Worm (Caenorhabditis elegans): Measurements from ENCODE around the gene dhs-13.

dhs-13 gene

ce11 chrV:1779994-1780393 is 8.5 kb upstream of the dhs-13 start:
- TF ChIP-seq unc-62 (GFP tag; optimal IDR thresholded peaks at IDR 0.05) = no peak

DNA sequence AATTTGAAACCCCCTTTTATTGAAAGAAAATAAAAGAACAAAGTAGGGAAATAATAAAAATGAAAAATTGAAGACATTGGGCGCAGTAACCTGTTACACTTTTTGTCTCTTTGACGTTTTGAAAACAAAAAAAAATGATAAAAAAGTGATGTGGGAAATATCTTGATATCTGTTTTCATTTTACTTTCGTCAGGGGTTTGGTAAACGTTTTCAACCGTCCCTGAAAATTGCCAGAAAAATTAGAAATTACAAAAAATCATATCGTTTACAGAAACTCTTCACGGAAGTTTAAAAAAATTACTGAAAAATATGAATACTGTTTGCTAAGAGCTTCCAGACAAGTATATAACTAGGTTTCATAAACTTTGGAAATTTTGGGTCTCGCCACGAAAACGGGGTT is 7.6 kb upstream of the dhs-13 start, which contains the start of gene F36H9.4:
TSS of gene F36H9.4 (minus strand) at position 101 of the 400 bp plus-strand sequence.
- TF ChIP-seq unc-62 (GFP tag; optimal IDR thresholded peaks at IDR 0.05) = no peak

- no peak for TF ChIP-seq unc-62 (GFP tag; optimal IDR thresholded peaks at IDR 0.05)
Measured at ce11 chrV:1774874-1775589, 3.5 kb upstream of the dhs-13 start, which contains the start of gene F36H9.7. TSS of gene F36H9.7 (minus strand) at chrV:1774924.

- TF ChIP-seq unc-62 (GFP tag; optimal IDR thresholded peaks at IDR 0.05) = no peak
Measured at ce11 chrV:1773120-1773519, 1.6 kb upstream of the dhs-13 start.

- TF ChIP-seq unc-62 (GFP tag; optimal IDR thresholded peaks at IDR 0.05) = no peak
Measured at ce11 chrV:1767427-1767826, 4.1 kb downstream of the dhs-13 start.

DNA sequence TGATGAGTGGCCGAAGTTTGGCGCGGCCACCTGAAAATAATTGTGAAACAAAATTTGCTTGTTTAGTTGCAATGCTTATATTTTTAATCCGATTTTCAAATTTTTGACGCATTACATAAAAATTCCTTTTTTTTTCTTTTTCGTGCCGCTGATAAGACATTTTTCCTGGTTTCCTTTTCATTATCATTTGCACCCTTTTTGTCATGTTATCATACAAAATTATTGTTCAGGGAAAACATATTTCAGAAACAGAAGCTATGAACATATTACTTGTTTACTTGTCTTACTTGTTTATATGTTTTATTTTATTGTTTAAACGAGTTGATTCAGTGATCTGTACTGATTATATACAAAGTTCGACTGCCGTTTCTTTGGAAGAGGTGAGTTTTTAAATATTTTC is 10.9 kb downstream of the dhs-13 start, which contains the start of gene clec-205:
TSS of gene clec-205 (plus strand) at position 212 of the 400 bp plus-strand sequence.
- TF ChIP-seq unc-62 (GFP tag; optimal IDR thresholded peaks at IDR 0.05) = no peak

DNA sequence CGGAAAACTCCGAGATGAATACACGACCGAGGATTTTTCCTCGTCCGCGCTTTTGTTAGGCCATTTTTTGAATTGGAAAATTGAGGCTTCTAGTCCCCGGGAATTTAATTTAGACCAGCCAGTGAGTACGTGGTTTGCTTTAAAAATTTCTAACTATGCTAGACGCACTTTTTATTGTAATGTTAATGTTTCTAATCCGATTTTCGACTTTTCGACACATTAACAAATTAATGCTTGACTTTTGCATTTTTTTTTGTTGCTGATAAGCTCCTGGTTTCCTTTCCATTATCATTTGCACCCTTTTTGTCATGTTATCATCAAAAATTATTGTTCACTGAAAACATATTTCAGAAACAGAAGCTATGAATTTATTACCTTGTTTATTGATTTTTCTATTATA is 14.7 kb downstream of the dhs-13 start, which contains the start of gene clec-204:
TSS of gene clec-204 (plus strand) at position 301 of the 400 bp plus-strand sequence.
- no peak for TF ChIP-seq unc-62 (GFP tag; optimal IDR thresholded peaks at IDR 0.05)

DNA sequence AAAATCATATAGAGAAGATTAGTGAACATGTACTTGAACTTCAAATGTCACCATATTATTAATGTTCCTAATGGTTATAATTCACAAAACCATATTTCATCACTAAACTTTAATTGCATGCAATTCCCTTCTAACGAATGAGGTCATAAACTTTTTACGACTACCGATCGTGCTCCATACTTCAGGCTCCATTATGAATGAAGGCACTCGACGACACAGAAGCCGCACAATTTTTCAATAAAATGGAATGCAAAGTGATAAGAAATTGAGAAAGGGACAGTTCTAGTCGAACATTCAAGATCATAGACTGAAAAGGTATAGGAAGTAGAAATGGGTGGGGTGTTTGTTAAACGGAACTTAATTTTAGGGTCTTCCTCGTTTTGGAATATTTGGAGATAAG is 15.4 kb downstream of the dhs-13 start:
- TF ChIP-seq unc-62 (GFP tag; optimal IDR thresholded peaks at IDR 0.05) = no peak

- no peak for TF ChIP-seq unc-62 (GFP tag; optimal IDR thresholded peaks at IDR 0.05)
Measured at ce11 chrV:1755589-1755988, 15.9 kb downstream of the dhs-13 start, which contains the start of gene ZK697.14. TSS of gene ZK697.14 (minus strand) at chrV:1755689.

DNA sequence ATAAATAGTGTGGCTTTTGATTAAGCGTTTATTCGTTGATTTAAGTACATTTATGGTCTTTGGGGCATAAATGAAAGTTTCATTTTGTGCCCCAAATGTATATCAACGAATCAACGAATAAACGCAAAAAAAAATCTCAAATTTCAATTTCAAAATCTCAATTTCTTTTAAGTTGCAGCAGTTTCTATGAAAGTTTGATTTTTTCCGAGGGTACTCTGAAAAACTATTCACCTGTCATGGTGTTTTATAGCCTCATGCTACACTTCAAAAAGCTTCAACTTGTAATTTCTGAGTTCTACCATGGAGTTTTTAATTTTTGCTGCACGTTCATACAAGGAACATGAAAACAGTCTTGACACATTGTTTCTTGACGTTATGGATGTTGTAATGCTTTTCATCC is 19.0 kb downstream of the dhs-13 start, which contains the start of gene ZK697.1:
TSS of gene ZK697.1 (plus strand) at position 301 of the 400 bp plus-strand sequence.
- TF ChIP-seq unc-62 (GFP tag; optimal IDR thresholded peaks at IDR 0.05) = no peak

ce11 chrV:1751449-1751848 is 20.1 kb downstream of the dhs-13 start, which contains the start of gene srh-199:
TSS of gene srh-199 (minus strand) at chrV:1751549.
- no peak for TF ChIP-seq unc-62 (GFP tag; optimal IDR thresholded peaks at IDR 0.05)

- no peak for TF ChIP-seq unc-62 (GFP tag; optimal IDR thresholded peaks at IDR 0.05)
Measured at ce11 chrV:1749053-1749452, 22.5 kb downstream of the dhs-13 start, which contains the start of gene ZK697.8. TSS of gene ZK697.8 (minus strand) at chrV:1749153.

DNA sequence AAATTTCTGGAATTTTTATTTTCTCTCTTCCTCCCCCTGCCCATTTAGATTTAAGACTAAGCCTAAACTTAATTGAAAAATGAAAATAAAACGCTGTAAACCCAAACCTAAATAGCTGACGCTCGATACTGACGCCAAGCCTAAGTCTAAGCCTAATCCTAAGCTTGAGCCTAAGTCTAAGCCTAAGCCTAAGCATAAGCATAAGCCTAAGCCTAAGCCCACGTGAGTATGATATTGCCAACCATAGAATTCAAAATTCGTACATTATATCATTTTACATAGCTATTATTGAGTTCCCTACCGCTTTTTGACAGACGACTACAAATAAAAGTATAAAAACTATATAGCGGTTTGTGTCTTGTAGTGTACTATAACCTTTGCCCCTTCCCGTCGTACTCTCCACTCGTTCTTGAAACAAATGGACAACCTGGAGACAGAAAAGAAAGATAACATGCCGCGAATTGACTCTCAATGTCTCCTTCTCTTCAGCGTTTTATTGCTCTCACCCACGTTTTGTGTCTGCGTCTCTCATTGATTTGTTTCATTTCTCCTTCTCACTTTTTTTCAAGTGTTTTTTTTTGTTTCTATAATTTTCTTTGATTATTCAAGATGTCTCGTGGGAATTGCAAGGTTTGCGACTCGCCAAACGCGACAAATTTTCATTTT is 28.2 kb downstream of the dhs-13 start, which contains the start of gene nhr-256:
TSS of gene nhr-256 (plus strand) at position 567 of the 666 bp plus-strand sequence.
- no peak for TF ChIP-seq unc-62 (GFP tag; optimal IDR thresholded peaks at IDR 0.05)

ce11 chrV:1741074-1741473 is 30.5 kb downstream of the dhs-13 start, which contains the start of gene srab-25:
TSS of gene srab-25 (minus strand) at chrV:1741174.
- TF ChIP-seq unc-62 (GFP tag; optimal IDR thresholded peaks at IDR 0.05) = no peak

DNA sequence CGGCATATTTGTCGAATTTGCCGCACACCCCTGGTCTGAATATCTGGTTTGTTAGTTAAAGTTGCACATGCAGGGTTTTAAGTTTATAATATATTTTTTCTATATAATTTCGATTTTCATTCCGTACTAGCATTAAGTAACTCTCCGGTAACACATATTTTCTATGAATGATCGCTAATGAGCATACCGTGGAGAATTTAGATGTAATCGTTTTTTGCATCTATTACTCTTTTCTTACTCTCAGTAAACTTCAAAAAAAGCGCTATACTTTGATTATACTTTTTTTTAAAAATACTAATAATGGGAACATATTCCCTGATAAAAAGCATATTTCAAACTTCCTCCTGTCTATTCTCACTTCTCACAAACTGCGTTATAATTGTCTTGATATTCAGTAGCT is 37.0 kb downstream of the dhs-13 start, which contains the start of gene str-160:
TSS of gene str-160 (plus strand) at position 301 of the 400 bp plus-strand sequence.
- TF ChIP-seq unc-62 (GFP tag; optimal IDR thresholded peaks at IDR 0.05) = no peak

DNA sequence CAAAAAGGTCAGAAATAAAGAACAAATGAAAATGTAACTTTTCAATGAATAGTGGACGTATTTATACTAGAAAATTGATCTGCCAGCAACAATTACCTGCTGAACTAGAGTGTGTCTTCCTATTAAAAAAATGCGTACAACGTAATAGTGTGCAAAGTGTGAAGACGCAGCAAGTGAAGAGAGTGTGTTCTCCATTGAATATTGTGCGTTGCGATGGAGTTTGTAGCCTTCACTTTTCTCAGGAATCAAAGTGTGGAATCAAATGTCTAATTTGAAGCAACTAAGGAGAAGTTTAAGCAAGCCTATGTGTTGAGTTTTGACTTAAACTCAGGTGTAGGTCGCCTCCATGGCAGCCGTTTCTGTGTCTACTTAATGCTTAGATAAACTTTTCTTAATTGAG is 39.6 kb downstream of the dhs-13 start, which contains the start of gene gst-21:
TSS of gene gst-21 (minus strand) at position 101 of the 400 bp plus-strand sequence.
- no peak for TF ChIP-seq unc-62 (GFP tag; optimal IDR thresholded peaks at IDR 0.05)

Measured in whole organism, dauer.